Fruit fly (Drosophila melanogaster) whole organism, wandering third instar larva: ENCODE results near the gene Notum.

Source experiments
- Abd-B ChIP-seq: fragments of >200 bp; optimal IDR thresholded peaks from 2 replicates; lab custom pipeline; 2017; ENCODE audit warnings: missing biosample characterization, missing genetic modification characterization
- Hr78 ChIP-seq: fragments of >200 bp; optimal IDR thresholded peaks from 2 replicates; lab custom pipeline; 2017; ENCODE audit warnings: missing biosample characterization, missing genetic modification characterization
- jim ChIP-seq: fragments of 175-275, 200-325 bp; sonication (Bioruptor generic); optimal IDR thresholded peaks from 2 replicates; lab custom pipeline; 2016; ENCODE audit warnings: missing biosample characterization, mild to moderate bottlenecking, missing genetic modification characterization
- psq ChIP-seq: fragments of 200-800 bp; sonication (Bioruptor generic); optimal IDR thresholded peaks from 3 replicates; lab custom pipeline; 2017; ENCODE audit warnings: missing biosample characterization, mild to moderate bottlenecking, missing genetic modification characterization, moderate library complexity
- usp ChIP-seq: fragments of >200 bp; optimal IDR thresholded peaks from 2 replicates; lab custom pipeline; 2017; ENCODE audit warnings: missing biosample characterization, missing genetic modification characterization

DNA sequence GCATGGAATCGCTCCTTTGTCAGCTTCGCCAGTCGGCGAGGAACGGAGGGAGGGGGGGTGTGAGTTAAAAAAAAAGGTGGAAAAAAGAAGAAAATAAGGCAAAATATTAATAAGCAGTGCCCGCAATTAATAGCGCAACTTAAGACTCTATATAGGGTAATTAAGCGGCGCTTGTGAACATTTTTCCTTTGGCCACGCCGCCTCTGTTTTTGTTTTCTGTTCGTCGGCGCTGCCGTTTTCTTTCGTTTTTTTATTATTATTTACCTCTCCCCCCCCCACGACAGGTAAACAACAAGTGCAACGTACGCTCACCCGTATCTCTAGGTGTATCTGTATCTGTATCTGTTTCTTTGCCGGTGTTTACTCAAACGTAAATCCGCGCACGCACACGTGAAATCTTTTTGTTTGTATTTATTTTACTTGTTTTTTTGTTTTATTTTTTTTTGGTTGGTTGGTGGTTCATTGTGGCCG, 3.9 kb downstream of the Notum start:
- TF ChIP-seq usp (GFP tag; lab: Kevin White, UChicago): no peak
- TF ChIP-seq Abd-B (GFP tag; lab: Kevin White, UChicago): no peak
- TF ChIP-seq psq (GFP tag; lab: Kevin White, UChicago): peak; percentile 13
- no peak for TF ChIP-seq jim
- no peak for TF ChIP-seq Hr78
